Fruit fly (Drosophila melanogaster) whole organism, wandering third instar larva: Measurements from ENCODE around the gene emc.

Experiments used
- Abd-B ChIP-seq: fragments of >200 bp; optimal IDR thresholded peaks from 2 replicates; lab custom pipeline; 2017; ENCODE audit warnings: missing biosample characterization, missing genetic modification characterization
- CG32264 ChIP-seq: fragments of 200-800 bp; sonication (Bioruptor generic); optimal IDR thresholded peaks from 2 replicates; lab custom pipeline; 2016; ENCODE audit warnings: missing biosample characterization, missing genetic modification characterization
- CG9705 ChIP-seq: fragments of 200-800 bp; sonication (Bioruptor generic); optimal IDR thresholded peaks from 2 replicates; lab custom pipeline; 2018; ENCODE audit warnings: missing biosample characterization, mild to moderate bottlenecking, missing genetic modification characterization
- CrebA ChIP-seq: fragments of 200-800 bp; sonication (Bioruptor generic); optimal IDR thresholded peaks from 2 replicates; lab custom pipeline; 2016; ENCODE audit warnings: missing biosample characterization, mild to moderate bottlenecking, missing genetic modification characterization, borderline replicate concordance
- Dfd ChIP-seq: fragments of >200 bp; optimal IDR thresholded peaks from 2 replicates; lab custom pipeline; 2017; ENCODE audit warnings: missing biosample characterization, missing genetic modification characterization
- Dif ChIP-seq: fragments of 200-275, 200-300 bp; sonication (Bioruptor generic); optimal IDR thresholded peaks from 2 replicates; lab custom pipeline; 2018; ENCODE audit warnings: missing biosample characterization, missing genetic modification characterization; ENCODE audit not compliant: partially characterized antibody
- GATAd ChIP-seq: sonication (Bioruptor generic); optimal IDR thresholded peaks from 2 replicates; lab custom pipeline; 2016; ENCODE audit warnings: missing biosample characterization, missing genetic modification characterization
- HLH106 ChIP-seq: fragments of 200-800 bp; optimal IDR thresholded peaks from 3 replicates; lab custom pipeline; 2019; ENCODE audit warnings: missing biosample characterization, mild to moderate bottlenecking, missing genetic modification characterization, moderate library complexity
- Hnf4 ChIP-seq: fragments of 200-800 bp; sonication (Bioruptor generic); optimal IDR thresholded peaks from 2 replicates; lab custom pipeline; 2016; ENCODE audit warnings: missing biosample characterization, mild to moderate bottlenecking, missing genetic modification characterization
- Hr78 ChIP-seq: fragments of >200 bp; optimal IDR thresholded peaks from 2 replicates; lab custom pipeline; 2017; ENCODE audit warnings: missing biosample characterization, missing genetic modification characterization
- Hr83 ChIP-seq: fragments of 200-300 bp; sonication (Bioruptor generic); optimal IDR thresholded peaks from 2 replicates; lab custom pipeline; 2016; ENCODE audit warnings: missing biosample characterization, mild to moderate bottlenecking, missing genetic modification characterization, moderate library complexity; ENCODE audit not compliant: poor library complexity, severe bottlenecking
- Jra ChIP-seq: sonication (Bioruptor generic); optimal IDR thresholded peaks from 2 replicates; lab custom pipeline; 2016; ENCODE audit warnings: missing biosample characterization, missing genetic modification characterization
- Mio ChIP-seq: sonication (Bioruptor generic); optimal IDR thresholded peaks from 2 replicates; lab custom pipeline; 2016; ENCODE audit warnings: missing biosample characterization, missing genetic modification characterization
- Myc ChIP-seq: fragments of >200 bp; optimal IDR thresholded peaks from 2 replicates; lab custom pipeline; 2017
- N ChIP-seq: fragments of >200 bp; optimal IDR thresholded peaks from 2 replicates; lab custom pipeline; 2018; ENCODE audit warnings: missing biosample characterization, missing external identifiers, missing genetic modification characterization
- OdsH ChIP-seq: fragments of 200-800 bp; sonication (Bioruptor generic); optimal IDR thresholded peaks from 2 replicates; lab custom pipeline; 2016; ENCODE audit warnings: missing biosample characterization, mild to moderate bottlenecking, missing genetic modification characterization
- Rel ChIP-seq, 2 experiments: fragments of 200-800 bp; sonication (Bioruptor generic) in 1 of 2; optimal IDR thresholded peaks; 2 replicates in 1 of 2; 3 replicates in 1 of 2; lab custom pipeline; 2016 to 2019; ENCODE audit warnings: mild to moderate bottlenecking in 2 of 2, missing biosample characterization in 2 of 2, missing genetic modification characterization in 2 of 2, moderate library complexity in 1 of 2
- Sp1 ChIP-seq: fragments of 200-800 bp; sonication (Bioruptor generic); optimal IDR thresholded peaks from 3 replicates; lab custom pipeline; 2019; ENCODE audit warnings: missing biosample characterization, mild to moderate bottlenecking, missing genetic modification characterization, moderate library complexity
- Vsx2 ChIP-seq: fragments of 200-300, 225-300 bp; sonication (Bioruptor generic); optimal IDR thresholded peaks from 2 replicates; lab custom pipeline; 2018; ENCODE audit warnings: missing biosample characterization, missing genetic modification characterization; ENCODE audit not compliant: partially characterized antibody
- br ChIP-seq: fragments of 200-800 bp; sonication (Bioruptor generic); optimal IDR thresholded peaks from 2 replicates; lab custom pipeline; 2016; ENCODE audit warnings: missing biosample characterization, missing genetic modification characterization
- brk ChIP-seq: fragments of 200-800 bp; sonication (Bioruptor generic); optimal IDR thresholded peaks from 2 replicates; lab custom pipeline; 2016; ENCODE audit warnings: missing biosample characterization, mild to moderate bottlenecking, missing genetic modification characterization
- dl ChIP-seq, 2 experiments: fragments of 175-275, 200-275 bp in 1 of 2; fragments of 200-275 bp in 1 of 2; sonication (Bioruptor generic); optimal IDR thresholded peaks; lab custom pipeline; 2018; ENCODE audit warnings: mild to moderate bottlenecking in 2 of 2, missing biosample characterization in 2 of 2, missing genetic modification characterization in 2 of 2, moderate library complexity in 2 of 2; ENCODE audit not compliant: partially characterized antibody in 2 of 2, insufficient read depth in 1 of 2
- dmrt93B ChIP-seq: fragments of 200-800 bp; sonication (Bioruptor generic); optimal IDR thresholded peaks from 2 replicates; lab custom pipeline; 2018; ENCODE audit warnings: missing biosample characterization, mild to moderate bottlenecking, missing genetic modification characterization
- dsf ChIP-seq: sonication (Bioruptor generic); optimal IDR thresholded peaks from 2 replicates; lab custom pipeline; 2016; ENCODE audit warnings: missing biosample characterization, missing genetic modification characterization, borderline replicate concordance
- ey ChIP-seq: fragments of 200-800 bp; sonication (Bioruptor generic); optimal IDR thresholded peaks from 2 replicates; lab custom pipeline; 2016; ENCODE audit warnings: missing biosample characterization, missing genetic modification characterization
- foxo ChIP-seq, 2 experiments: fragments of 200-800 bp; sonication (Bioruptor generic); optimal IDR thresholded peaks; 2 replicates in 1 of 2; 3 replicates in 1 of 2; lab custom pipeline; 2016 to 2017; ENCODE audit warnings: missing biosample characterization in 2 of 2, missing genetic modification characterization in 2 of 2
- fru ChIP-seq: fragments of 200-800 bp; sonication (Bioruptor generic); optimal IDR thresholded peaks from 3 replicates; lab custom pipeline; 2016; ENCODE audit warnings: missing biosample characterization, mild to moderate bottlenecking, missing genetic modification characterization
- h ChIP-seq: fragments of 200-800 bp; sonication (Bioruptor generic); optimal IDR thresholded peaks from 3 replicates; lab custom pipeline; 2016; ENCODE audit warnings: missing biosample characterization, mild to moderate bottlenecking, missing genetic modification characterization
- jim ChIP-seq: fragments of 175-275, 200-325 bp; sonication (Bioruptor generic); optimal IDR thresholded peaks from 2 replicates; lab custom pipeline; 2016; ENCODE audit warnings: missing biosample characterization, mild to moderate bottlenecking, missing genetic modification characterization
- lola ChIP-seq: fragments of >200 bp; optimal IDR thresholded peaks from 2 replicates; lab custom pipeline; 2017; ENCODE audit warnings: missing biosample characterization, missing genetic modification characterization
- pan ChIP-seq: fragments of >200 bp; optimal IDR thresholded peaks from 2 replicates; lab custom pipeline; 2017
- psq ChIP-seq: fragments of 200-800 bp; sonication (Bioruptor generic); optimal IDR thresholded peaks from 3 replicates; lab custom pipeline; 2017; ENCODE audit warnings: missing biosample characterization, mild to moderate bottlenecking, missing genetic modification characterization, moderate library complexity
- rgr ChIP-seq: fragments of 200-800 bp; sonication (Bioruptor generic); optimal IDR thresholded peaks from 3 replicates; lab custom pipeline; 2016; ENCODE audit warnings: missing biosample characterization, mild to moderate bottlenecking, missing genetic modification characterization
- sage ChIP-seq: fragments of 200-800 bp; sonication (Bioruptor generic); optimal IDR thresholded peaks from 2 replicates; lab custom pipeline; 2016; ENCODE audit warnings: missing biosample characterization, mild to moderate bottlenecking, missing genetic modification characterization
- sv ChIP-seq: fragments of 200-800 bp; sonication (Bioruptor generic); optimal IDR thresholded peaks from 3 replicates; lab custom pipeline; 2016; ENCODE audit warnings: missing biosample characterization, missing genetic modification characterization
- tai ChIP-seq: sonication (Bioruptor generic); optimal IDR thresholded peaks from 2 replicates; lab custom pipeline; 2016; ENCODE audit warnings: missing biosample characterization, missing genetic modification characterization
- usp ChIP-seq: fragments of >200 bp; optimal IDR thresholded peaks from 2 replicates; lab custom pipeline; 2017; ENCODE audit warnings: missing biosample characterization, missing genetic modification characterization
- woc ChIP-seq: sonication (Bioruptor generic); optimal IDR thresholded peaks from 2 replicates; lab custom pipeline; 2016; ENCODE audit warnings: missing biosample characterization, mild to moderate bottlenecking, missing genetic modification characterization

Gene emc

DNA sequence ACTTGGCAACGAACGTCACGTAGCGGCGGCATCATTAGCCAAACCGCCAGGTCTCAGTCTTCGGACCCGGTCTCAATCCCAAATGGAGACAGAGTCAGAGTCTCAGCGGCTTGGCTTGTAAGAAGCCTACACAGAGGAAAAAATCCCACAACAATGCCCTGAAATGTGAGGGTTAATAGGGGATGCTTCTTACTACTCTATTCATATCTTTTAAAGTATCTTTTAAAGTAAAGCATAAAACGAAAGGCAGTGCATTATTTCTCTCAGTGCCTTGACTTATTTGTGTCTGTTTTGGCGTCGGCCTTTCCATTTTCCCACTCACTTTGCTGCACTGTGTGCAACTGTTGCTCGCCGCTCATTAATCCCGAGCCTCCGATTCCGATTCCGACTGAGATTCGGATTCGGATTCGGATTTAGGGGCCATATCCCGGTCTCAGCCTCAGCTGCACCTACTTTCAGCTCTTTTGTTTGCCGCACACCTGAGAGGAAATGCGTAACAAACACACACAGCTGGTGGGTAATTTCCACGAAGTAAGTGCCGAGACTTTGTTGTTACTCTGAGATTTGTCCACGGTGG, 13.2 kb downstream of the emc start:
- TF ChIP-seq CG32264 (peak; percentile 92), Sp1 (GFP tag; lab: Kevin White, UChicago) (peak; percentile 89), dsf (GFP tag; lab: Kevin White, UChicago) (peak; percentile 43), Hr78 (GFP tag; lab: Kevin White, UChicago) (no peak), Jra (GFP tag; lab: Kevin White, UChicago) (peak; percentile 83), usp (GFP tag; lab: Kevin White, UChicago) (no peak), rgr (GFP tag; lab: Kevin White, UChicago) (peak; percentile 93), OdsH (GFP tag; lab: Kevin White, UChicago) (peak; percentile 92), sage (peak; percentile 91), jim (GFP tag; lab: Kevin White, UChicago) (no peak), N (GFP tag; lab: Kevin White, UChicago) (no peak), Dif (GFP tag; lab: Kevin White, UChicago) (no peak), dl (GFP tag; optimal IDR thresholded peaks at IDR 0.05; lab: Kevin White, UChicago; ENCODE audit: insufficient read depth in 1 of 2, partially characterized antibody in 2 of 2) (no peak), Vsx2 (GFP tag; lab: Kevin White, UChicago) (peak; percentile 23), ey (GFP tag; lab: Kevin White, UChicago) (peak; percentile 95), Myc (lab: Kevin White, UChicago) (no peak), sv (peak; percentile 60), Hr83 (GFP tag; lab: Kevin White, UChicago) (peak; percentile 83), psq (GFP tag; lab: Kevin White, UChicago) (peak; percentile 75), Dfd (no peak), GATAd (GFP tag; lab: Kevin White, UChicago) (peak; percentile 71), CrebA (GFP tag; lab: Kevin White, UChicago) (peak; percentile 9), Rel (GFP tag; optimal IDR thresholded peaks at IDR 0.05; lab: Kevin White, UChicago) (peak; percentile 88), Rel (tag; optimal IDR thresholded peaks at IDR 0.05; lab: Kevin White, UChicago) (peak; percentile 48), dmrt93B (GFP tag; lab: Kevin White, UChicago) (peak; percentile 83), CG9705 (GFP tag; lab: Kevin White, UChicago) (peak; percentile 23), HLH106 (tag; lab: Kevin White, UChicago) (peak; percentile 91), Hnf4 (GFP tag; lab: Kevin White, UChicago) (peak; percentile 96), brk (GFP tag; lab: Kevin White, UChicago) (peak; percentile 86), woc (GFP tag; lab: Kevin White, UChicago) (peak; percentile 90), pan (no peak), Abd-B (no peak), lola (GFP tag; lab: Kevin White, UChicago) (no peak), br (GFP tag; lab: Kevin White, UChicago) (peak; percentile 93), foxo (GFP tag; optimal IDR thresholded peaks at IDR 0.05; lab: Kevin White, UChicago) (peak; percentile 66 to 95), Mio (GFP tag; lab: Kevin White, UChicago) (peak; percentile 29), fru (GFP tag; lab: Kevin White, UChicago) (peak; percentile 84), h (peak; percentile 96), tai (GFP tag; lab: Kevin White, UChicago) (peak; percentile 83)

DNA sequence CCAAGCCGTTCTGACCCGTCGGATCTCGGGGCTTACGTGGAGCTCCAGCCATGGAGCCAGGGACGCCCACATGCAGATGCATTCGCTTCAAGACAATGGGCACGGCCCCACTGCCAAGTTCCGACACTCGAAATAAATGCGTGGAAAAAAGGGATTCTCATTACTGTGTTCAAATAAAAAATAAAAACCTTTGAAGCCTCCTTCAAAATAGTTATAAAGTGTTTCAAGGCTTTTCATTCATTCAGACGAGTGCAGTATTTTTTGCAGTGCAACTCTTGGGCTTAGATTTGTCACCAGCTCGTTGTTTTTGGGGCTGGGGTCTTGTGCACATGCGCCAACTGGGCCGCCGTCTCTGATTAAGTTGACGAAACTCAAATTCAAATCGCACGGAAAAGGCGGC, 15.1 kb downstream of the emc start:
- TF ChIP-seq Rel (GFP tag; optimal IDR thresholded peaks at IDR 0.05; lab: Kevin White, UChicago) (no peak), Rel (tag; optimal IDR thresholded peaks at IDR 0.05; lab: Kevin White, UChicago) (no peak), Vsx2 (GFP tag; lab: Kevin White, UChicago) (no peak), CrebA (GFP tag; lab: Kevin White, UChicago) (no peak), N (GFP tag; lab: Kevin White, UChicago) (no peak), tai (GFP tag; lab: Kevin White, UChicago) (no peak), CG9705 (GFP tag; lab: Kevin White, UChicago) (no peak), foxo (GFP tag; optimal IDR thresholded peaks at IDR 0.05; lab: Kevin White, UChicago) (peak in 1 of 2 experiments; percentile 60), Jra (GFP tag; lab: Kevin White, UChicago) (no peak), woc (GFP tag; lab: Kevin White, UChicago) (peak; percentile 16), Hnf4 (GFP tag; lab: Kevin White, UChicago) (peak; percentile 47), Mio (GFP tag; lab: Kevin White, UChicago) (no peak), h (peak; percentile 60), Hr83 (GFP tag; lab: Kevin White, UChicago) (no peak), rgr (GFP tag; lab: Kevin White, UChicago) (peak; percentile 47), lola (GFP tag; lab: Kevin White, UChicago) (no peak), HLH106 (tag; lab: Kevin White, UChicago) (peak; percentile 43), pan (no peak), Dif (GFP tag; lab: Kevin White, UChicago) (no peak), dl (GFP tag; optimal IDR thresholded peaks at IDR 0.05; lab: Kevin White, UChicago; ENCODE audit: insufficient read depth in 1 of 2, partially characterized antibody in 2 of 2) (no peak), usp (GFP tag; lab: Kevin White, UChicago) (no peak), jim (GFP tag; lab: Kevin White, UChicago) (no peak), sage (no peak), psq (GFP tag; lab: Kevin White, UChicago) (peak; percentile 36), brk (GFP tag; lab: Kevin White, UChicago) (no peak), sv (no peak), dmrt93B (GFP tag; lab: Kevin White, UChicago) (peak; percentile 11), CG32264 (peak; percentile 17), GATAd (GFP tag; lab: Kevin White, UChicago) (no peak), Abd-B (no peak), Hr78 (GFP tag; lab: Kevin White, UChicago) (no peak), Sp1 (GFP tag; lab: Kevin White, UChicago) (peak; percentile 22), dsf (GFP tag; lab: Kevin White, UChicago) (no peak), br (GFP tag; lab: Kevin White, UChicago) (peak; percentile 36), fru (GFP tag; lab: Kevin White, UChicago) (peak; percentile 47), OdsH (GFP tag; lab: Kevin White, UChicago) (peak; percentile 48), Myc (lab: Kevin White, UChicago) (no peak), Dfd (no peak), ey (GFP tag; lab: Kevin White, UChicago) (peak; percentile 61)
